Worm (Caenorhabditis elegans) whole organism, mixed stage, embryonic: ENCODE data around the gene sdz-13.

Experiments
- drap-1 ChIP-seq: fragments of 200-800 bp; sonication (Bioruptor generic); optimal IDR thresholded peaks from 3 replicates; lab custom pipeline; 2018; ENCODE audit warnings: mild to moderate bottlenecking, missing genetic modification characterization, missing compliant biosample characterization
- nhr-237 ChIP-seq: fragments of 150-350 bp; optimal IDR thresholded peaks from 2 replicates; lab custom pipeline; 2014; ENCODE audit warnings: missing biosample characterization, missing genetic modification characterization
- nhr-76 ChIP-seq: sonication (generic microtip); optimal IDR thresholded peaks from 2 replicates; lab custom pipeline; 2017; ENCODE audit warnings: missing biosample characterization, missing genetic modification characterization
- pha-4 ChIP-seq: fragments of 150-350 bp; optimal IDR thresholded peaks from 2 replicates; lab custom pipeline; 2018; ENCODE audit warnings: missing biosample characterization, missing genetic modification reagents, missing genetic modification characterization
- unc-120 ChIP-seq: sonication (generic microtip); optimal IDR thresholded peaks from 2 replicates; lab custom pipeline; 2017; ENCODE audit warnings: missing genetic modification characterization, missing compliant biosample characterization; ENCODE audit not compliant: poor library complexity, severe bottlenecking
- unc-39 ChIP-seq: fragments of 150-350 bp; optimal IDR thresholded peaks from 2 replicates; lab custom pipeline; 2014; ENCODE audit warnings: missing biosample characterization, missing genetic modification characterization
- zip-8 ChIP-seq: fragments of 150-350 bp; optimal IDR thresholded peaks from 2 replicates; lab custom pipeline; 2014; ENCODE audit warnings: missing biosample characterization, missing genetic modification characterization

ce11 chrIV:10864031-10864430 is 15.4 kb downstream of the sdz-13 start, which contains the start of gene nish-1:
- no peak for TF ChIP-seq nhr-237 (tag; lab: Kevin White, UChicago)
- TF ChIP-seq zip-8 (tag; lab: Kevin White, UChicago) = no peak
- TF ChIP-seq unc-120 = no peak
- TF ChIP-seq drap-1 (GFP tag; lab: Kevin White, UChicago) = no peak
- no peak for TF ChIP-seq pha-4 (tag; lab: Kevin White, UChicago)
- no peak for TF ChIP-seq unc-39 (tag; lab: Kevin White, UChicago)
- TF ChIP-seq nhr-76 (tag; lab: Kevin White, UChicago) = no peak
